Fruit fly (Drosophila melanogaster): ENCODE results near the gene CG14646.

The CG14646 gene

DNA sequence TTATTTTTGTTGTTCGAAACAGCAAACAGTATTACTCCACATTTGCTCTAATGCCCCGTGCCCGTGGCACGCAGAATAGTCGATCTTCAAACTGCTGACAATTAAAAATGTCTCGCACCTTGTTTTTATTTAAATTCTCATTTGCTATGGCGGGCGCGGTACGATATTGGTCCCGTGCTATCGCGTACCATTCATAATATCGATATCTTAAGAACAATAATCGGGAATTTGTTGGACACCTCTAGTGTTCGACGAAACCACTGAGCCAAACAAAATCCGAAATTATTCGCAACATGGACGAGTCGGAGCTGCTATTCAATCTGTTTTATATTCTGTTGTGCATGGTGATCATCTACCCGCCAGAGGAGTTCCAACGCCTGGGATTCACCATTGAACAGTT is at the start of gene CG14646:
Gene CG14646 (plus strand): TSS at position 234 of the 400 bp plus-strand sequence.
- TF ChIP-seq psq (optimal IDR thresholded peaks at IDR 0.05) = no peak
- no peak for TF ChIP-seq EcR (GFP tag; optimal IDR thresholded peaks at IDR 0.05)
- TF ChIP-seq usp (GFP tag; optimal IDR thresholded peaks at IDR 0.05) = no peak
- TF ChIP-seq CG8478 (optimal IDR thresholded peaks at IDR 0.05) = no peak
- TF ChIP-seq Dll (optimal IDR thresholded peaks at IDR 0.05) = no peak
- no peak for TF ChIP-seq pan (optimal IDR thresholded peaks at IDR 0.05)

DNA sequence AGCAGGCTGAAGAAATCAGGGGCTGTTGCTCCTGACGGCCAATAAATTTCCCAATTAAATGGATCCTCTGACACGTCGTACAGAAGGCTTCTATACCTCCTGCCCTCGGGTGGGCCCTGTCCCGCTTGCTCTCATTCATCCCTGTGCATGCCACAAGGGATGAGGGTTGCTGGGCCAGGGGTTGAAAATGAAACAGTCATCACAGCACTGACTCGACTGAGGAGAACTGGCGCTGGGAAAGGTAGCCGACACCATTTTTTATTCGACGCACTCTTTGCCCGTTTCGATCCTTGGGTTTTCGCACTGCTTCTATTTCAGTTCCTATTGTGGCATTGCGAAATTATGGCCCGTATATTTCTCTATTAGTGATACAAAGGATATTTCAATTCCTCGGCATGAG is 49.0 kb upstream of the CG14646 start:
- no peak for TF ChIP-seq psq (optimal IDR thresholded peaks at IDR 0.05)
- no peak for TF ChIP-seq CG8478 (optimal IDR thresholded peaks at IDR 0.05)
- no peak for TF ChIP-seq EcR (GFP tag; optimal IDR thresholded peaks at IDR 0.05)
- no peak for TF ChIP-seq Dll (optimal IDR thresholded peaks at IDR 0.05)
- no peak for TF ChIP-seq pan (optimal IDR thresholded peaks at IDR 0.05)
- no peak for TF ChIP-seq usp (GFP tag; optimal IDR thresholded peaks at IDR 0.05)

DNA sequence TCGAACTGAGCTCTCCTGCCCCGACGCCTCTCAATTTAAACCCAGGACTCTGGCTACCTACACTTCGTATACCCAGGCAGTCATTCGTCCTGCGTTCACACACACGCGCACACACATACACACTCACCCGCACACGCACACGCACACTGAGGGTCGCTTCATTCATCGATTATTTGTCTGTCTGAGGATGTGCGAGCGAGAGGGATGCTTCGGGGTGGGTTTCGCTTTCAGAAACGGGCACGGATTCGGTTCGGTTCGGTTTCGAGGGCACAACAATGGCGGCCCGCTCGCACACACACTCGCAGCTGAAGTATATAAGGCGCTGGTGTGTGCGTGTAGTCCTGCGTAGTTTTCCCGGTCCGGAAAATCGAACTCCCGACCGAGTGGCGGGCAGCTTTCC is 43.5 kb upstream of the CG14646 start, which contains the start of gene hkb:
Gene hkb (minus strand): TSS at position 11 of the 400 bp plus-strand sequence.
- TF ChIP-seq Dll (optimal IDR thresholded peaks at IDR 0.05) (no peak), CG8478 (optimal IDR thresholded peaks at IDR 0.05) (no peak), psq (optimal IDR thresholded peaks at IDR 0.05) (no peak), usp (GFP tag; optimal IDR thresholded peaks at IDR 0.05) (no peak), EcR (GFP tag; optimal IDR thresholded peaks at IDR 0.05) (no peak), pan (optimal IDR thresholded peaks at IDR 0.05) (no peak)

DNA sequence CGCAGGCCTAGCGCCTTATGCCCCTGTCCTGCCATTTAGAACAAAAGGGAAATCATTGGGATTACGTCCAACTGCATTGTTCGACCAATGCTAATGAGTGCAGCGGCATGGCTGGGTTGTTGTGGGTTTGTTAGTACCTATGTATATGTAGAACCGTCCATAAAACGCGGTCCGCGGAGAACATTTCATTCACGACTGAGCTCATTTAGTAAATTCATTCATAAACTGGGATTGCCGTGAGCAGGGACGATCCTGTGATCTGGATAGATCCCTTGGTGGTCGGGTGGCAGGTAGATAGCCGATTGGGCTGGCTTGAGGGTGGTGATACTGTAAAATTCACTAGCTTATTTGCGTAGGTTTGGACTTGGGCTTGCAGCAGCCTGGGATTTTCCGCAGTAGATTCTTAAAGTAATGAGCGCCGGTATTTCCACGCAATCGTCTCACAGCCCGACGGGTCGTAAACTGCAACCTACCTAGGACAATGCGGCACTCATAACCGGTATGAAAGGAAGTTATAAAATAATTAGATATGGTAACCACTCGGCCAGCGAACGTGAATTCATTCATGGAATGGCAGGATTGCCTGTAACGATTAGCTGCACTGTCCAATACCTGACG is 41.9 kb upstream of the CG14646 start:
- no peak for TF ChIP-seq CG8478 (optimal IDR thresholded peaks at IDR 0.05)

DNA sequence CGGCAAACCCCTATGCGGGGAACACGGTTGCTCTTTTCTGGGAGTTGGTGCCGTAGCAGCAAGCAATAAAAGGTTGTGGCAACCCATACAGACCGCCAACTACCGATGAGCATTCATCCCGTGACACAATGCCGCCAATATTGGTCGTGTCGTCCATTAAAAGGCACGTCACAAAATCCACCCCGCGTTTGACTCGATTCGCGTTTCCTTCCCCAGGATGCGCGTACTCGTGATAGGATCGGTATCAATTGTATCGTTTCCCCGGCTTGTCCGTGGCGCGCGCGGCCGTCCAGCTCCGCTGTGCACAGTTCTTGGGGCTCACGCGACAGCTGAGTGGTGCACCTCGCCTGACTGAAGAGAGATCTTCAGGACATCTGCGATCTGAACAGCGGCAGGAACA is 40.0 kb upstream of the CG14646 start:
- TF ChIP-seq EcR (GFP tag; optimal IDR thresholded peaks at IDR 0.05) (no peak), CG8478 (optimal IDR thresholded peaks at IDR 0.05) (no peak), pan (optimal IDR thresholded peaks at IDR 0.05) (no peak), usp (GFP tag; optimal IDR thresholded peaks at IDR 0.05) (no peak), psq (optimal IDR thresholded peaks at IDR 0.05) (no peak), Dll (optimal IDR thresholded peaks at IDR 0.05) (no peak)

DNA sequence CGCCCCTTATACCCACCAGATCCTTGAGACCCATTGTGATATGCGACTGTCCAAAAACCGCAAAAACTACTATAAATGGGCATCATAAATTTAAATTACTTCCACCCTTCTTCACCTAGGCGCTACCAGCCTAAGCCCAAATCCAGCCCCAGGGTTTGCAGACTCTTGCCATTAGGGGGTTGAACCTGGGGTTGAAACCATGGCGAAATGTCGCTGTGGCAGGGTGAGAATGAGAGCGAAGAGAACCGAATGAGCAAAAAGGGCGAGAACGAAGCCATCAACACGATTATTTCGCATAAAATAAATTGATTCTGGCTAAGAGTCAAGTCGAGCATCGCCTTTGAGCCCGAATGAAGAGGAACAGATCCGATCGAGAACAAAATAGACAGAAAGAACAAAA is 36.6 kb upstream of the CG14646 start:
- TF ChIP-seq EcR (GFP tag; optimal IDR thresholded peaks at IDR 0.05) = no peak
- TF ChIP-seq pan (optimal IDR thresholded peaks at IDR 0.05) = no peak
- TF ChIP-seq Dll (optimal IDR thresholded peaks at IDR 0.05) = no peak
- no peak for TF ChIP-seq usp (GFP tag; optimal IDR thresholded peaks at IDR 0.05)
- no peak for TF ChIP-seq CG8478 (optimal IDR thresholded peaks at IDR 0.05)
- TF ChIP-seq psq (optimal IDR thresholded peaks at IDR 0.05) = no peak

DNA sequence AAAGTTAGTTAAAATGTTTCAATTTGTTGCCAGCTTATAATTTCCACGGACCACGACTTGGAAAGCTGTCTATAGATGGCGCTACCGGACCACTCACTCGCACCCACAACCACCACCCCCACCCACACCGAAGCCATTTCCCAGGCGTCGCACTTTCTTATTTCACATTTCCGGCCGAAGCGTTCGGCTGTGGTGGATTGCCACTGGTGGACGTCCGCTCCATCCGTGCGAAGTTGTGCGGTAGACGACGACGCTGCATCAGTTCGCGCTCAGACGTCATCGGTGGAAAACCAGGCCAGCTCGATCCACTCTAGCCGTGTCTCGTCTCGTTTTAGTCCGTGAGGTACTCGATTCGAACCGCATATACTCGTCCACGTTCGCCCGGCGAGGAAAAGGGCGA is 30.5 kb upstream of the CG14646 start, which contains the start of gene CG1090:
Gene CG1090 (plus strand): TSS at position 259 of the 400 bp plus-strand sequence.
- TF ChIP-seq pan (optimal IDR thresholded peaks at IDR 0.05) (no peak), usp (GFP tag; optimal IDR thresholded peaks at IDR 0.05) (no peak), EcR (GFP tag; optimal IDR thresholded peaks at IDR 0.05) (no peak), psq (optimal IDR thresholded peaks at IDR 0.05) (no peak), CG8478 (optimal IDR thresholded peaks at IDR 0.05) (no peak), Dll (optimal IDR thresholded peaks at IDR 0.05) (no peak)

DNA sequence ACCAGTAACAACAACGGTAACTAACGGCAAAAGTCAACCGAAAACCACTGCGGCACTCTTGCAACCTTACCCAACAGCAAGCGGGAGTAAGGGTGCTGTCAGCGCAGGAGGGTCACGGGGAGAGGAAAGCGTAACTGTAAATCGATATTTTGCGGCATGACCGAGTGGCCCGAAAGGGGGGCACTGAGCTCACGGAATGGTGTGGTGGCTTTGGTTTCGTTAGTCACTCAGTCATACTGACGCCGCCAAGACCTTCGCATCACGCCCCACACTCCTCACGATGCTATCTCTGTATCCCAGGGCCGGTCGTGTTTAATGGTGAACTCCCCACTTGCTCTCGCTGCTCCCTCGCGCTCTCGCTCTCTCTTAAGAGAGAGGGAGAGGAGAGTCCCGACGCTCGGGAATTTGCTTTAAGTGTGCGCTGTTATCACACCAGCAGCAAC is 29.5 kb upstream of the CG14646 start:
- TF ChIP-seq Dll (optimal IDR thresholded peaks at IDR 0.05) (peak; percentile 50), EcR (GFP tag; optimal IDR thresholded peaks at IDR 0.05) (peak in 1 of 2 experiments; percentile 43), psq (optimal IDR thresholded peaks at IDR 0.05) (no peak)

DNA sequence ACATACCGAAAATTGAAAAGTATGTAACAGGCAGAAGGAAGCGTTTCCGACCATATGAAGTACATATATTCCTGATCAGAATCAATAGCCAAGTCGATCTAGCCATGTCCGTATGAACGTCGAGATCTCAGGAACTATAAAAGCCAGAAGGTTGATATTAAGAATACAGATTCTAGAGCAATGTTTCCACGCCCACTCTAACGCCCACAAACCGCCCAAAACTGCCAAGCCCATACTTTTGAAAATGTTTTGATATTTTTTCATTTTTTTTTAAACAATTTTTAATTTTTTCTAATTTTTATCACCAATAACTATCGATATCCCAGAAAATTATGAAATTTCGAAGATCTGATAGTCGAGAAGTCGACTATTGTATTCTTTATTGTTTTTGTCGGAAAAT is 28.2 kb upstream of the CG14646 start:
- TF ChIP-seq psq (optimal IDR thresholded peaks at IDR 0.05) (no peak), CG8478 (optimal IDR thresholded peaks at IDR 0.05) (no peak), Dll (optimal IDR thresholded peaks at IDR 0.05) (no peak), pan (optimal IDR thresholded peaks at IDR 0.05) (no peak), EcR (GFP tag; optimal IDR thresholded peaks at IDR 0.05) (no peak), usp (GFP tag; optimal IDR thresholded peaks at IDR 0.05) (no peak)

DNA sequence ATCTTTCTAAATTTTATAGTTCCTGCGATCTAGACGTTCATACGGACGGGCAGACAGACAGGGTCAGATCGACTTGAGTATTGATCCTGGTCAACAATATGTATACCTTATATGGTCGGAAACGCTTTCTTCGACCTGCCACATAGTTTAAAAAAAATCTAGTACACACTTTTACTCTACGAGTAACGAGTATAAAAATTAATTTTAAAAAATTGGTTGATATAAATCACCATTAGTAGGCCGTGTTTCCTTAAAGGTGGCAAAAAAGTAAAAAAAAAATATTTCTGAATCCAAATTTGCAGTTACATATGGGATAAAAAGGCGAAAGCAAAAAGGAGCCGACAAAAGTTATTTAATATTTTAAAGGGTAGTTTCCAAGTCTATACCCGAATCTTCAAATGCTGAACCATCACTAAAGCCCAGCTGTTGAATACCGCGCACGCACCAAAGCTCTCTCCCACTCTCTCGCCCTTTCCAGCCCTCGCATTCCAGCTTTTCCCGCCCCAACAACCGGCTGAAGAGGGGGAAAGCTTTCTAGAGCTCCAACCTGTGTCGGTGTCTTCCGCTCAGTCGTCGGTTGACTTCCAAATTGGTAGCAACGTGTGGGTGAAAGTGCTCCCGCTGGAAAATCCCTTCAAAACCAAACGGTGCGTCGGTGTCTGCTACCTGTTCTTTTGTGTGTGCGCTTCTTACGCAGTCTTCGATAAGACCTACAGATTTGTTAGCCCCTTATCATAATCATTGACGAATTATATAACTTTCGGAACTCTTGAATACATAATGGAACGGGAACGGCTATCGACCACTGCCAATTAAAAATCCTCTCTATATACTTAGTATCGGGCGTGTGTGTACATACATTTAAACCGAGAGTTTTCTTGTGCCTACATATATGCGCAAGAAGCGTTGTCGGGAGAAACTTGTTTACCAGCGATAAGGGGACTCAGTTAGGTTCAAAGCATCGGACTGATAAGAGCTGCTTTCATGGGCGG is 11.5 kb upstream of the CG14646 start, which contains the start of gene Sfxn1-3:
Gene Sfxn1-3 (plus strand): TSS at position 238 of the 992 bp plus-strand sequence.
- TF ChIP-seq psq (optimal IDR thresholded peaks at IDR 0.05) (no peak), pan (optimal IDR thresholded peaks at IDR 0.05) (peak; percentile 74), CG8478 (optimal IDR thresholded peaks at IDR 0.05) (no peak)

DNA sequence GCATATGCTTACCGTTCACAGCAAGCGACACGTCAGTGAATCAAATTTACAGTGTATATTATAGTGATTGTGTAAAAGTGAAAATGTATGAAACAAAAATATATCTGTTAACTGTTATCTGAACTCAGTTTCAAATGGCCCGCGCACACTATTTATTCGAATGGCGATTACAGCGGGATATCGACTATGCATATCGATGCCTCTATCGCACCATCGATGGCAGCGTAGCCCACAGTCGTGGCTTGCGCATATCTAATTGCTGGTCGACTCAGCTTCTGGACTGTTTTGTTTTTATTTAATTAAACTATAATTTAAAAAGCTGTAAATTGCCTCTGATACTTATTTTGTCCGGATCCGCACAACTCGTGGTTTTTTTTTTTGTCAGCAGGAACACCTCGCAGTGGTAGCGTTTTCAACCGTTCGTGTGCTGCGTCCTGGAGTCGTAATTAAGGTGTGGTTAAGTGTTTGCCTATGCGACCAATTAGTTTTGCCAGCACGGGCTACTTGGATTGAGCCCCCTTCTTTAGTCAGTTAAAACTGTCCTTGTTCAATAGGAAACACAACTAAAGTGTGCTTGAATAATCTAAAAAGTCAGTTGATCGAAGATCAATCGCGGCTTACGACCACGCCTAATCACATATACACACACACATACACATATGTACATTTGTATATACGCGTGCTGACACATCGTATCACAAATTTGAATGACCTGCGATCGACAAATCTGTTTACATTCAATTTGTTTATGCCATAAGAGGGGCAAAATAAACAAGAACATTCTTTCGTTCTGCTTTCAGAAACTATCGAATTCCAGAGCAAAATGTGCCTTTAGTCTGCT is 8.9 kb upstream of the CG14646 start, which contains the start of gene Cont:
Gene Cont (plus strand): TSS at position 228 of the 841 bp plus-strand sequence.
- TF ChIP-seq Dll (optimal IDR thresholded peaks at IDR 0.05) = no peak
- TF ChIP-seq usp (GFP tag; optimal IDR thresholded peaks at IDR 0.05) = no peak
- TF ChIP-seq EcR (GFP tag; optimal IDR thresholded peaks at IDR 0.05) = no peak
- no peak for TF ChIP-seq CG8478 (optimal IDR thresholded peaks at IDR 0.05)
- no peak for TF ChIP-seq psq (optimal IDR thresholded peaks at IDR 0.05)
- no peak for TF ChIP-seq pan (optimal IDR thresholded peaks at IDR 0.05)
